Worm (Caenorhabditis elegans) whole organism, L1 larva: ENCODE data around the gene C25E10.10.

Experiments
- F16B12.6 ChIP-seq: fragments of 150-350 bp; optimal IDR thresholded peaks from 2 replicates; lab custom pipeline; 2014; ENCODE audit warnings: missing biosample characterization, missing genetic modification characterization
- Y116A8C.19 ChIP-seq: sonication (generic microtip); optimal IDR thresholded peaks from 2 replicates; lab custom pipeline; 2016; ENCODE audit warnings: missing compliant biosample characterization, missing genetic modification characterization, borderline replicate concordance
- alr-1 ChIP-seq: fragments of 200-800 bp; sonication (Bioruptor generic); optimal IDR thresholded peaks from 2 replicates; lab custom pipeline; 2018; ENCODE audit warnings: borderline replicate concordance, mild to moderate bottlenecking, missing genetic modification characterization, missing compliant biosample characterization
- ama-1 ChIP-seq: fragments of 150-350 bp; optimal IDR thresholded peaks from 2 replicates; lab custom pipeline; 2014
- ceh-82 ChIP-seq, 3 experiments: fragments of 150-350 bp in 1 of 3; sonication (generic microtip) in 2 of 3; optimal IDR thresholded peaks; 2 replicates each; lab custom pipeline; 2014 to 2017; ENCODE audit warnings: missing biosample characterization in 3 of 3, missing genetic modification characterization in 3 of 3
- ceh-88 ChIP-seq: fragments of 200-800 bp; sonication (Bioruptor generic); IDR thresholded peaks from 2 replicates; pipeline ENCODE4 v1.3.6; 2022; ENCODE audit warnings: missing genetic modification characterization, missing compliant biosample characterization
- ceh-90 ChIP-seq: sonication (generic microtip); optimal IDR thresholded peaks from 2 replicates; lab custom pipeline; 2016; ENCODE audit warnings: missing genetic modification characterization, missing compliant biosample characterization
- ces-1 ChIP-seq: fragments of 150-350 bp; optimal IDR thresholded peaks from 2 replicates; lab custom pipeline; 2014; ENCODE audit warnings: missing biosample characterization, missing genetic modification reagents, missing genetic modification characterization
- dsc-1 ChIP-seq: sonication (generic microtip); optimal IDR thresholded peaks from 2 replicates; lab custom pipeline; 2016; ENCODE audit warnings: mild to moderate bottlenecking, missing genetic modification characterization, missing compliant biosample characterization
- efl-1 ChIP-seq, 4 experiments: fragments of 150-350 bp; optimal IDR thresholded peaks in 3 of 4; peaks in 1 of 4; 1 replicate in 1 of 4; 2 replicates in 3 of 4; lab custom pipeline; 2014; ENCODE audit warnings: missing biosample characterization in 2 of 4, missing genetic modification characterization in 2 of 4, missing genetic modification reagents in 2 of 4
- egl-27 ChIP-seq, 2 experiments: fragments of 150-350 bp in 1 of 2; sonication (generic microtip); optimal IDR thresholded peaks; 3 replicates each; lab custom pipeline; 2017 to 2018; ENCODE audit warnings: missing biosample characterization in 2 of 2, missing genetic modification characterization in 2 of 2, missing genetic modification reagents in 2 of 2
- elt-2 ChIP-seq: sonication (generic microtip); optimal IDR thresholded peaks from 2 replicates; lab custom pipeline; 2016; ENCODE audit warnings: missing genetic modification characterization, mild to moderate bottlenecking, inconsistent platforms, missing compliant biosample characterization, missing genetic modification reagents
- fkh-10 ChIP-seq: sonication (generic microtip); optimal IDR thresholded peaks from 2 replicates; lab custom pipeline; 2017; ENCODE audit warnings: missing biosample characterization, missing genetic modification reagents, missing genetic modification characterization
- fkh-8 ChIP-seq: sonication (generic microtip); optimal IDR thresholded peaks from 2 replicates; lab custom pipeline; 2016; ENCODE audit warnings: mild to moderate bottlenecking, missing genetic modification characterization, missing compliant biosample characterization
- fos-1 ChIP-seq: fragments of 150-350 bp; optimal IDR thresholded peaks from 2 replicates; lab custom pipeline; 2014; ENCODE audit warnings: missing biosample characterization, missing genetic modification characterization
- grh-1 ChIP-seq: fragments of 200-800 bp; sonication (Bioruptor generic); IDR thresholded peaks from 2 replicates; pipeline ENCODE4 v1.3.6; 2022; ENCODE audit warnings: missing genetic modification reagents, missing genetic modification characterization, missing compliant biosample characterization
- hpl-2 ChIP-seq: fragments of 150-350 bp; optimal IDR thresholded peaks from 2 replicates; lab custom pipeline; 2014; ENCODE audit warnings: missing biosample characterization, missing genetic modification reagents, missing genetic modification characterization
- irx-1 ChIP-seq: sonication (generic microtip); optimal IDR thresholded peaks from 2 replicates; lab custom pipeline; 2016; ENCODE audit warnings: missing genetic modification characterization, missing compliant biosample characterization
- isw-1 ChIP-seq: fragments of 200-800 bp; sonication (Bioruptor generic); IDR thresholded peaks from 2 replicates; pipeline ENCODE4 v1.3.6; 2022; ENCODE audit warnings: missing genetic modification characterization, missing compliant biosample characterization
- jun-1 ChIP-seq: fragments of 150-350 bp; optimal IDR thresholded peaks from 2 replicates; lab custom pipeline; 2014; ENCODE audit warnings: missing biosample characterization, missing genetic modification reagents, missing genetic modification characterization
- lin-13 ChIP-seq: fragments of 150-350 bp; optimal IDR thresholded peaks from 2 replicates; lab custom pipeline; 2014; ENCODE audit warnings: missing biosample characterization, missing genetic modification reagents, missing genetic modification characterization
- lin-14 ChIP-seq: fragments of 200-800 bp; sonication (Bioruptor generic); optimal IDR thresholded peaks from 2 replicates; lab custom pipeline; 2018; ENCODE audit warnings: mild to moderate bottlenecking, missing genetic modification characterization, moderate library complexity, missing compliant biosample characterization
- lin-15B ChIP-seq: fragments of 150-350 bp; sonication (generic microtip); optimal IDR thresholded peaks from 3 replicates; lab custom pipeline; 2014; ENCODE audit warnings: missing biosample characterization, missing genetic modification characterization
- lin-35 ChIP-seq, 2 experiments: fragments of 150-350 bp; optimal IDR thresholded peaks; 2 replicates each; lab custom pipeline; 2014; ENCODE audit warnings: missing biosample characterization in 2 of 2, missing genetic modification characterization in 2 of 2, missing genetic modification reagents in 2 of 2
- lin-39 ChIP-seq: fragments of 150-350 bp; optimal IDR thresholded peaks from 2 replicates; lab custom pipeline; 2014; ENCODE audit warnings: missing biosample characterization, missing genetic modification reagents, missing genetic modification characterization
- lsy-2 ChIP-seq, 2 experiments: fragments of 150-350 bp; optimal IDR thresholded peaks; 2 replicates each; lab custom pipeline; 2014; ENCODE audit warnings: missing biosample characterization in 2 of 2, missing genetic modification characterization in 2 of 2
- mdl-1 ChIP-seq, 2 experiments: fragments of 150-350 bp; optimal IDR thresholded peaks; 2 replicates each; lab custom pipeline; 2014 to 2017; ENCODE audit warnings: missing biosample characterization in 2 of 2, missing genetic modification characterization in 2 of 2, inconsistent platforms in 1 of 2
- mep-1 ChIP-seq: fragments of 150-350 bp; optimal IDR thresholded peaks from 2 replicates; lab custom pipeline; 2014; ENCODE audit warnings: missing biosample characterization, missing genetic modification characterization
- nhr-11 ChIP-seq: fragments of 150-350 bp; optimal IDR thresholded peaks from 2 replicates; lab custom pipeline; 2014; ENCODE audit warnings: missing biosample characterization, missing genetic modification characterization
- nhr-19 ChIP-seq: fragments of 200-800 bp; sonication (Bioruptor generic); conservative IDR thresholded peaks from 2 replicates; pipeline ENCODE4 v1.3.6; 2022; ENCODE audit warnings: missing genetic modification characterization, missing compliant biosample characterization
- nhr-20 ChIP-seq: sonication (generic microtip); optimal IDR thresholded peaks from 2 replicates; lab custom pipeline; 2016; ENCODE audit warnings: mild to moderate bottlenecking, missing genetic modification characterization, missing compliant biosample characterization
- nhr-47 ChIP-seq: sonication (generic microtip); optimal IDR thresholded peaks from 2 replicates; lab custom pipeline; 2016; ENCODE audit warnings: mild to moderate bottlenecking, missing genetic modification characterization, moderate library complexity, missing compliant biosample characterization
- nhr-71 ChIP-seq: sonication (generic microtip); optimal IDR thresholded peaks from 2 replicates; lab custom pipeline; 2016; ENCODE audit warnings: mild to moderate bottlenecking, missing genetic modification characterization, moderate library complexity, missing compliant biosample characterization
- nhr-76 ChIP-seq: sonication (generic microtip); optimal IDR thresholded peaks from 2 replicates; lab custom pipeline; 2017; ENCODE audit warnings: missing biosample characterization, missing genetic modification characterization
- nhr-77 ChIP-seq: fragments of 150-350 bp; optimal IDR thresholded peaks from 2 replicates; lab custom pipeline; 2014; ENCODE audit warnings: missing biosample characterization, missing genetic modification characterization
- nhr-84 ChIP-seq: sonication (generic microtip); optimal IDR thresholded peaks from 2 replicates; lab custom pipeline; 2017; ENCODE audit warnings: missing biosample characterization, missing genetic modification characterization
- nhr-85 ChIP-seq: sonication (generic microtip); peaks from one replicate; lab custom pipeline; 2016; ENCODE audit warnings: missing genetic modification characterization, inconsistent platforms, missing compliant biosample characterization
- nhr-90 ChIP-seq: sonication (generic microtip); optimal IDR thresholded peaks from 2 replicates; lab custom pipeline; 2016; ENCODE audit warnings: mild to moderate bottlenecking, missing genetic modification characterization, missing compliant biosample characterization; ENCODE audit not compliant: poor library complexity
- pqm-1 ChIP-seq: sonication (generic microtip); optimal IDR thresholded peaks from 3 replicates; lab custom pipeline; 2017; ENCODE audit warnings: missing biosample characterization, missing genetic modification characterization
- snu-23 ChIP-seq: sonication (generic microtip); optimal IDR thresholded peaks from 2 replicates; lab custom pipeline; 2016; ENCODE audit warnings: missing genetic modification characterization, missing compliant biosample characterization
- sptf-1 ChIP-seq: fragments of 150-350 bp; optimal IDR thresholded peaks from 2 replicates; lab custom pipeline; 2014; ENCODE audit warnings: missing biosample characterization, missing genetic modification characterization
- tlp-1 ChIP-seq: fragments of 150-350 bp; optimal IDR thresholded peaks from 2 replicates; lab custom pipeline; 2014; ENCODE audit warnings: missing biosample characterization, missing genetic modification characterization
- unc-130 ChIP-seq: fragments of 150-350 bp; optimal IDR thresholded peaks from 2 replicates; lab custom pipeline; 2017; ENCODE audit warnings: missing biosample characterization, missing genetic modification characterization, inconsistent platforms
- unc-62 ChIP-seq: fragments of 150-350 bp; optimal IDR thresholded peaks from 2 replicates; lab custom pipeline; 2014; ENCODE audit warnings: missing biosample characterization, missing genetic modification reagents, missing genetic modification characterization
- unc-86 ChIP-seq: sonication (generic microtip); optimal IDR thresholded peaks from 2 replicates; lab custom pipeline; 2016; ENCODE audit warnings: missing genetic modification characterization, missing compliant biosample characterization
- unc-98 ChIP-seq: fragments of 200-800 bp; sonication (Bioruptor generic); IDR thresholded peaks from 2 replicates; pipeline ENCODE4 v1.3.6; 2022; ENCODE audit warnings: missing genetic modification characterization, missing compliant biosample characterization
- vab-15 ChIP-seq: sonication (generic microtip); optimal IDR thresholded peaks from 2 replicates; lab custom pipeline; 2017; ENCODE audit warnings: missing genotype, mild to moderate bottlenecking, missing genetic modification characterization, missing compliant biosample characterization
- zag-1 ChIP-seq: fragments of 150-350 bp; optimal IDR thresholded peaks from 2 replicates; lab custom pipeline; 2014; ENCODE audit warnings: missing biosample characterization, missing genetic modification characterization
- ztf-11 ChIP-seq, 2 experiments: sonication (generic microtip); optimal IDR thresholded peaks; 2 replicates each; lab custom pipeline; 2016 to 2017; ENCODE audit warnings: missing genetic modification characterization in 2 of 2, missing biosample characterization in 1 of 2, missing compliant biosample characterization in 1 of 2

Gene C25E10.10

DNA sequence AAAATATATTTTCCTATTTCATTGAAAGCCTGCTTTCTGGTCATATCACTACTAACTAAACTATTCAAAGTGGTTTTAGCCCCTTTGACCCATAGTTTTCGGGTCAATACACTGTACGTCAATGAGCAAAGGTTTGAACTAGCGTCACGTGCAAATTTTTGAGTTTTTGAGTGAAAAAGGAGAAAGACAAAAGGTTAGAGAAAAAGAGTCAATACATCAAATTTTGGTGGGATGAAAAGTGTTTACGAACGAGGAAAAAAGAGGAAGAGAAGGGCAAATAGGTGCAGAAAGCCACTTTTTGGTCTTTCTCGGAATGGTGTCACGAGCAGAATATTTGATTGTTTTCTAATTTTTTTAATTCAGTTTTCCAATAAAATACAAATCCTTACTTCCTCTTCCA lies 19.7 kb upstream of the C25E10.10 start:
- TF ChIP-seq fkh-8 (tag; lab: Kevin White, UChicago), result peak; percentile 42
- TF ChIP-seq unc-98 (GFP tag; lab: Robert Waterston, UW), result no peak
- TF ChIP-seq ceh-88, result no peak
- TF ChIP-seq nhr-20, result peak; percentile 46
- peak; percentile 53 for TF ChIP-seq nhr-71 (tag; lab: Kevin White, UChicago)
- peak; percentile 4 to 35 for TF ChIP-seq lsy-2 (tag; optimal IDR thresholded peaks at IDR 0.05; lab: Kevin White, UChicago)
- TF ChIP-seq efl-1 (optimal IDR thresholded peaks at IDR 0.05; lab: Kevin White, UChicago), result no peak
- TF ChIP-seq efl-1 (GFP tag; optimal IDR thresholded peaks at IDR 0.05 in 1 of 2; lab: Kevin White, UChicago), result peak in 1 of 2 experiments; percentile 87
- peak; percentile 47 for TF ChIP-seq nhr-47
- peak; percentile 33; the same call in 1 of the 2 replicates for TF ChIP-seq nhr-19
- no peak for TF ChIP-seq ceh-90 (tag; lab: Kevin White, UChicago)
- peak in 1 of 2 experiments; percentile 68 for TF ChIP-seq mdl-1 (tag; optimal IDR thresholded peaks at IDR 0.05; lab: Kevin White, UChicago)
- peak; percentile 18 for TF ChIP-seq lin-13 (GFP tag; lab: Kevin White, UChicago)
- no peak for TF ChIP-seq tlp-1 (tag; lab: Kevin White, UChicago)
- no peak for TF ChIP-seq isw-1 (GFP tag; lab: Robert Waterston, UW)
- TF ChIP-seq dsc-1 (tag; lab: Kevin White, UChicago), result peak; percentile 7
- TF ChIP-seq nhr-90 (tag; lab: Kevin White, UChicago), result peak; percentile 38
- TF ChIP-seq nhr-77 (tag; lab: Kevin White, UChicago), result peak; percentile 34
- TF ChIP-seq lin-14, result peak; percentile 44
- TF ChIP-seq lin-35 (GFP tag; optimal IDR thresholded peaks at IDR 0.05; lab: Kevin White, UChicago), result peak in 1 of 2 experiments; percentile 16
- peak; percentile 15 for TF ChIP-seq elt-2 (tag; lab: Kevin White, UChicago)
- no peak for TF ChIP-seq lin-15B

- TF ChIP-seq lin-35 (GFP tag; optimal IDR thresholded peaks at IDR 0.05; lab: Kevin White, UChicago), result peak in 1 of 2 experiments; percentile 28
- TF ChIP-seq grh-1, result no peak
- no peak for TF ChIP-seq lin-15B
- no peak for TF ChIP-seq jun-1
- TF ChIP-seq tlp-1 (tag; lab: Kevin White, UChicago), result no peak
- peak; percentile 21 for TF ChIP-seq nhr-19
- no peak for TF ChIP-seq unc-98 (GFP tag; lab: Robert Waterston, UW)
- no peak for TF ChIP-seq lin-39 (tag; lab: Kevin White, UChicago)
- TF ChIP-seq nhr-84 (tag; lab: Kevin White, UChicago), result no peak
- no peak for TF ChIP-seq unc-62
- peak in 1 of 2 experiments; percentile 40 for TF ChIP-seq lsy-2 (tag; optimal IDR thresholded peaks at IDR 0.05; lab: Kevin White, UChicago)
- no peak for TF ChIP-seq ceh-82 (tag; optimal IDR thresholded peaks at IDR 0.05; lab: Kevin White, UChicago)
- TF ChIP-seq ceh-88, result no peak
- no peak for TF ChIP-seq ces-1 (GFP tag; lab: Kevin White, UChicago)
- peak; percentile 43 for TF ChIP-seq nhr-20
- peak; percentile 24 for TF ChIP-seq mep-1 (tag; lab: Kevin White, UChicago)
- TF ChIP-seq hpl-2 (GFP tag; lab: Kevin White, UChicago), result no peak
- no peak for TF ChIP-seq mdl-1 (tag; optimal IDR thresholded peaks at IDR 0.05; lab: Kevin White, UChicago)
- no peak for TF ChIP-seq alr-1 (tag; lab: Kevin White, UChicago)
- peak; percentile 38 for TF ChIP-seq nhr-71 (tag; lab: Kevin White, UChicago)
- TF ChIP-seq elt-2 (tag; lab: Kevin White, UChicago), result peak; percentile 21
- no peak for TF ChIP-seq Y116A8C.19 (tag; lab: Kevin White, UChicago)
- TF ChIP-seq lin-14, result peak; percentile 17
- no peak for TF ChIP-seq unc-130
- TF ChIP-seq isw-1 (GFP tag; lab: Robert Waterston, UW), result no peak
- no peak for TF ChIP-seq fkh-10 (GFP tag; lab: Kevin White, UChicago)
- TF ChIP-seq irx-1 (tag; lab: Kevin White, UChicago), result no peak
- no peak for TF ChIP-seq ztf-11 (tag; optimal IDR thresholded peaks at IDR 0.05; lab: Kevin White, UChicago)
- TF ChIP-seq lin-13 (GFP tag; lab: Kevin White, UChicago), result peak; percentile 11
- peak; percentile 68 for TF ChIP-seq nhr-85
- TF ChIP-seq fos-1 (tag; lab: Kevin White, UChicago), result no peak
- no peak for TF ChIP-seq pqm-1 (tag; lab: Kevin White, UChicago)
- no peak for TF ChIP-seq zag-1 (tag; lab: Kevin White, UChicago)
- TF ChIP-seq sptf-1, result no peak
- TF ChIP-seq F16B12.6 (tag; lab: Kevin White, UChicago), result no peak
- peak; percentile 29 for TF ChIP-seq snu-23 (GFP tag; lab: Kevin White, UChicago)
- TF ChIP-seq egl-27 (tag; optimal IDR thresholded peaks at IDR 0.05; lab: Kevin White, UChicago), result no peak
- no peak for TF ChIP-seq nhr-11 (tag; lab: Kevin White, UChicago)
- TF ChIP-seq unc-86 (tag; lab: Kevin White, UChicago), result no peak
- no peak for TF ChIP-seq vab-15 (tag; lab: Kevin White, UChicago)
- peak; percentile 64 for TF ChIP-seq ama-1 (lab: Kevin White, UChicago)
- TF ChIP-seq nhr-76 (tag; lab: Kevin White, UChicago), result no peak
Observed at ce11 chrV:9074360-9074834, 18.2 kb upstream of the C25E10.10 start.
